Fruit fly (Drosophila melanogaster): ENCODE data around the gene srw.

Gene srw

dm6 chr3L:4239442-4240322, 43.6 kb downstream of the srw start, which contains the start of gene Sqor (continued):
- TF ChIP-seq klu (GFP tag; IDR thresholded peaks at IDR 0.05): peak; percentile 51
- TF ChIP-seq CG17186 (GFP tag; optimal IDR thresholded peaks at IDR 0.05): peak; percentile 4
- peak; percentile 77 for TF ChIP-seq salm (tag; optimal IDR thresholded peaks at IDR 0.05)
- TF ChIP-seq CoRest (tag; optimal IDR thresholded peaks at IDR 0.05): peak; percentile 91
- TF ChIP-seq CG34376 (GFP tag; optimal IDR thresholded peaks at IDR 0.05): peak; percentile 89
- peak; percentile 92 for TF ChIP-seq NfI (GFP tag; optimal IDR thresholded peaks at IDR 0.05)
- TF ChIP-seq Meics (GFP tag; optimal IDR thresholded peaks at IDR 0.05): peak; percentile 92
- no peak for TF ChIP-seq Kr (GFP tag; optimal IDR thresholded peaks at IDR 0.05)
- TF ChIP-seq tgo (GFP tag; IDR thresholded peaks at IDR 0.05): peak; percentile 77
- peak; percentile 52 for TF ChIP-seq NC2α (GFP tag; optimal IDR thresholded peaks at IDR 0.05)
- TF ChIP-seq CG17568 (GFP tag; optimal IDR thresholded peaks at IDR 0.05): peak; percentile 16
- TF ChIP-seq da (GFP tag; optimal IDR thresholded peaks at IDR 0.05): peak; percentile 66
- TF ChIP-seq CG1602 (GFP tag; optimal IDR thresholded peaks at IDR 0.05): peak; percentile 66
- TF ChIP-seq amos (GFP tag; IDR thresholded peaks at IDR 0.05; ENCODE audit: partially characterized antibody): peak; percentile 36; the same call in 1 of the 2 replicates
- TF ChIP-seq CG4617 (GFP tag; optimal IDR thresholded peaks at IDR 0.05; ENCODE audit: borderline replicate concordance): peak; percentile 4
- TF ChIP-seq CG13296 (GFP tag; optimal IDR thresholded peaks at IDR 0.05): peak; percentile 93
- TF ChIP-seq CG13287 (GFP tag; IDR thresholded peaks at IDR 0.05; ENCODE audit: partially characterized antibody): no peak
- TF ChIP-seq CG6854 (GFP tag; optimal IDR thresholded peaks at IDR 0.05): peak; percentile 83
- no peak for TF ChIP-seq dan (GFP tag; IDR thresholded peaks at IDR 0.05)
- peak; percentile 84 for TF ChIP-seq rib (GFP tag; IDR thresholded peaks at IDR 0.05)
- TF ChIP-seq ac (GFP tag; optimal IDR thresholded peaks at IDR 0.05): no peak
- TF ChIP-seq fd64A (GFP tag; optimal IDR thresholded peaks at IDR 0.05): no peak
- peak; percentile 66 for TF ChIP-seq CG12155 (GFP tag; optimal IDR thresholded peaks at IDR 0.05)
- TF ChIP-seq Xbp1 (GFP tag; optimal IDR thresholded peaks at IDR 0.05): peak; percentile 88
- TF ChIP-seq sens (GFP tag): peak; percentile 94
- TF ChIP-seq CG10654 (GFP tag; optimal IDR thresholded peaks at IDR 0.05): peak; percentile 51
- TF ChIP-seq hbn (GFP tag; IDR thresholded peaks at IDR 0.05; ENCODE audit: partially characterized antibody): no peak
- peak; percentile 88 for TF ChIP-seq pb (GFP tag; optimal IDR thresholded peaks at IDR 0.05)
- no peak for TF ChIP-seq kni (GFP tag; optimal IDR thresholded peaks at IDR 0.05)
- TF ChIP-seq CG8944 (GFP tag; optimal IDR thresholded peaks at IDR 0.05): peak; percentile 81
- peak; percentile 83 for TF ChIP-seq oc (tag; optimal IDR thresholded peaks at IDR 0.05)
- peak; percentile 72 for TF ChIP-seq CG4328 (GFP tag; optimal IDR thresholded peaks at IDR 0.05)
- TF ChIP-seq CG18764 (GFP tag; optimal IDR thresholded peaks at IDR 0.05): peak; percentile 54
- TF ChIP-seq Sox102F (GFP tag; optimal IDR thresholded peaks at IDR 0.05): peak; percentile 89
- TF ChIP-seq Dbx (GFP tag; IDR thresholded peaks at IDR 0.05): peak; percentile 73
- peak; percentile 67 for TF ChIP-seq otp (GFP tag; IDR thresholded peaks at IDR 0.05)
- peak; percentile 82 for TF ChIP-seq Bdp1 (GFP tag; optimal IDR thresholded peaks at IDR 0.05)
- peak; percentile 84 for TF ChIP-seq pum (GFP tag; optimal IDR thresholded peaks at IDR 0.05)
- peak; percentile 65 for TF ChIP-seq CG9215 (GFP tag; IDR thresholded peaks at IDR 0.05)
- peak; percentile 72 for TF ChIP-seq CG32772 (GFP tag; IDR thresholded peaks at IDR 0.05)
- no peak for TF ChIP-seq CG9797 (GFP tag; optimal IDR thresholded peaks at IDR 0.05)
- peak; percentile 82 for TF ChIP-seq Atf-2 (GFP tag; optimal IDR thresholded peaks at IDR 0.05)
- no peak for TF ChIP-seq inv (GFP tag; IDR thresholded peaks at IDR 0.05; ENCODE audit: partially characterized antibody)
- TF ChIP-seq CG10366 (GFP tag; IDR thresholded peaks at IDR 0.05): peak; percentile 82
- TF ChIP-seq Hr51 (GFP tag; optimal IDR thresholded peaks at IDR 0.05): peak; percentile 89 to 95
- TF ChIP-seq CG17359 (tag; optimal IDR thresholded peaks at IDR 0.05): peak; percentile 86
- peak; percentile 86 for TF ChIP-seq crc (GFP tag; optimal IDR thresholded peaks at IDR 0.05)
- peak; percentile 14 for TF ChIP-seq pfk (GFP tag; optimal IDR thresholded peaks at IDR 0.05)
